Fruit fly (Drosophila melanogaster) whole organism, pupa: ENCODE data around the gene RpL34b.

ENCODE experiments used
- CG13204 ChIP-seq: fragments of 200-800 bp; sonication (Bioruptor generic); optimal IDR thresholded peaks from 2 replicates; lab custom pipeline; 2018; ENCODE audit warnings: missing biosample characterization, mild to moderate bottlenecking, missing genetic modification characterization, moderate library complexity
- D1 ChIP-seq: fragments of 200-800 bp; sonication (Bioruptor generic); optimal IDR thresholded peaks from 2 replicates; lab custom pipeline; 2018; ENCODE audit warnings: missing biosample characterization, mild to moderate bottlenecking, missing genetic modification characterization, moderate library complexity
- Pif1A ChIP-seq: fragments of 200-800 bp; sonication (Bioruptor generic); optimal IDR thresholded peaks from 3 replicates; lab custom pipeline; 2016; ENCODE audit warnings: missing biosample characterization, missing genetic modification characterization
- rn ChIP-seq: fragments of 200-800 bp; sonication (Bioruptor generic); IDR thresholded peaks from 2 replicates; pipeline ENCODE4 v1.3.6; 2022; ENCODE audit warnings: missing biosample characterization, missing genetic modification characterization

- no peak for TF ChIP-seq CG13204
- peak; percentile 76 for TF ChIP-seq rn (GFP tag; lab: Robert Waterston, UW)
- TF ChIP-seq D1: no peak
- TF ChIP-seq Pif1A (GFP tag; lab: Kevin White, UChicago): peak; percentile 56
Observed at dm6 chr3R:9434543-9435407, 33.7 kb upstream of the RpL34b start.
